Fruit fly (Drosophila melanogaster) whole organism, embryonic: ENCODE data around the gene Smox.

ENCODE experiments used
- Aef1 ChIP-seq: fragments of 200-800 bp; sonication (Bioruptor generic); IDR thresholded peaks from 3 replicates; pipeline ENCODE4 v1.3.6; 2022; ENCODE audit warnings: missing biosample characterization, missing genetic modification characterization
- C15 ChIP-seq: fragments of 200-800 bp; sonication (Bioruptor generic); IDR thresholded peaks from 3 replicates; pipeline ENCODE4 v1.3.6; 2022; ENCODE audit warnings: missing biosample characterization, missing genetic modification characterization
- CG10543 ChIP-seq: fragments of 200-800 bp; sonication (Bioruptor generic); optimal IDR thresholded peaks from 3 replicates; lab custom pipeline; 2017; ENCODE audit warnings: missing biosample characterization, mild to moderate bottlenecking, missing genetic modification characterization, moderate library complexity
- CG11093 ChIP-seq: fragments of 200-800 bp; sonication (Bioruptor generic); IDR thresholded peaks from 3 replicates; pipeline ENCODE4 v1.3.6; 2022; ENCODE audit warnings: missing biosample characterization, missing genetic modification characterization
- CG11560 ChIP-seq: fragments of 200-800 bp; sonication (Bioruptor generic); IDR thresholded peaks from 3 replicates; pipeline ENCODE4 v1.3.6; 2022; ENCODE audit warnings: missing biosample characterization, missing genetic modification characterization
- CG12769 ChIP-seq: fragments of 200-800 bp; sonication (Bioruptor generic); optimal IDR thresholded peaks from 2 replicates; lab custom pipeline; 2019; ENCODE audit warnings: missing biosample characterization, mild to moderate bottlenecking, missing genetic modification characterization, moderate library complexity
- CG13123 ChIP-seq: fragments of 200-800 bp; sonication (Bioruptor generic); optimal IDR thresholded peaks from 2 replicates; lab custom pipeline; 2016; ENCODE audit warnings: missing biosample characterization, missing genetic modification characterization
- CG13894 ChIP-seq: fragments of 200-800 bp; sonication (Bioruptor generic); optimal IDR thresholded peaks from 3 replicates; lab custom pipeline; 2018; ENCODE audit warnings: missing biosample characterization, mild to moderate bottlenecking, missing genetic modification characterization, moderate library complexity
- CG16779 ChIP-seq: fragments of 200-800 bp; sonication (Bioruptor generic); IDR thresholded peaks from 2 replicates; pipeline ENCODE4 v1.3.6; 2022; ENCODE audit warnings: missing biosample characterization, missing genetic modification characterization
- CG1832 ChIP-seq: fragments of 200-800 bp; sonication (Bioruptor generic); optimal IDR thresholded peaks from 2 replicates; lab custom pipeline; 2017; ENCODE audit warnings: missing biosample characterization, mild to moderate bottlenecking, missing genetic modification characterization, inconsistent platforms
- CG18619 ChIP-seq: fragments of 200-800 bp; sonication (Bioruptor generic); optimal IDR thresholded peaks from 3 replicates; lab custom pipeline; 2017; ENCODE audit warnings: missing biosample characterization, mild to moderate bottlenecking, missing genetic modification characterization
- CG3163 ChIP-seq: fragments of 200-800 bp; sonication (Bioruptor generic); optimal IDR thresholded peaks from 3 replicates; lab custom pipeline; 2016; ENCODE audit warnings: missing biosample characterization, missing genetic modification characterization
- CG42726 ChIP-seq: fragments of 200-800 bp; sonication (Bioruptor generic); IDR thresholded peaks from 2 replicates; pipeline ENCODE4 v1.3.6; 2022; ENCODE audit warnings: missing biosample characterization, missing genetic modification characterization; ENCODE audit not compliant: partially characterized antibody
- CG4707 ChIP-seq: fragments of 200-800 bp; sonication (Bioruptor generic); optimal IDR thresholded peaks from 2 replicates; lab custom pipeline; 2018; ENCODE audit warnings: missing biosample characterization, mild to moderate bottlenecking, missing genetic modification characterization, moderate library complexity
- CG4730 ChIP-seq: fragments of 200-800 bp; sonication (Bioruptor generic); IDR thresholded peaks from 2 replicates; pipeline ENCODE4 v1.3.6; 2022; ENCODE audit warnings: missing biosample characterization, missing genetic modification characterization
- CG7928 ChIP-seq: fragments of 200-800 bp; sonication (Bioruptor generic); optimal IDR thresholded peaks from 2 replicates; lab custom pipeline; 2017; ENCODE audit warnings: missing biosample characterization, mild to moderate bottlenecking, missing genetic modification characterization
- CG8478 ChIP-seq: fragments of >200 bp; optimal IDR thresholded peaks from 2 replicates; lab custom pipeline; 2018
- CG9797 ChIP-seq: fragments of 200-800 bp; sonication (Bioruptor generic); optimal IDR thresholded peaks from 3 replicates; lab custom pipeline; 2018; ENCODE audit warnings: missing biosample characterization, mild to moderate bottlenecking, missing genetic modification characterization
- Dip3 ChIP-seq: fragments of 200-800 bp; sonication (Bioruptor generic); optimal IDR thresholded peaks from 3 replicates; lab custom pipeline; 2016; ENCODE audit warnings: missing biosample characterization, missing genetic modification characterization
- Dref ChIP-seq: fragments of 200-800 bp; sonication (Bioruptor generic); IDR thresholded peaks from 2 replicates; pipeline ENCODE4 v1.3.6; 2022; ENCODE audit warnings: missing biosample characterization, missing genetic modification characterization
- E2f1 ChIP-seq: fragments of 200-800 bp; sonication (Bioruptor generic); IDR thresholded peaks from 2 replicates; pipeline ENCODE4 v1.3.6; 2022; ENCODE audit warnings: missing biosample characterization, missing genetic modification characterization
- Fer1 ChIP-seq: fragments of 200-800 bp; sonication (Bioruptor generic); optimal IDR thresholded peaks from 2 replicates; lab custom pipeline; 2017; ENCODE audit warnings: missing biosample characterization, mild to moderate bottlenecking, missing genetic modification characterization
- Fer3 ChIP-seq: fragments of 200-800 bp; sonication (Bioruptor generic); optimal IDR thresholded peaks from 2 replicates; lab custom pipeline; 2018; ENCODE audit warnings: missing biosample characterization, mild to moderate bottlenecking, missing genetic modification characterization, moderate library complexity
- HLH4C ChIP-seq: fragments of 200-800 bp; sonication (Bioruptor generic); IDR thresholded peaks from 3 replicates; pipeline ENCODE4 v1.3.6; 2022; ENCODE audit warnings: missing biosample characterization, missing genetic modification characterization; ENCODE audit not compliant: partially characterized antibody
- HLH54F ChIP-seq: fragments of 200-800 bp; sonication (Bioruptor generic); optimal IDR thresholded peaks from 3 replicates; lab custom pipeline; 2016; ENCODE audit warnings: missing biosample characterization, missing genetic modification characterization
- Hmx ChIP-seq: fragments of 200-800 bp; sonication (Bioruptor generic); optimal IDR thresholded peaks from 2 replicates; lab custom pipeline; 2016; ENCODE audit warnings: missing biosample characterization, missing genetic modification characterization
- MBD-R2 ChIP-seq: fragments of 200-800 bp; sonication (Bioruptor generic); IDR thresholded peaks from 2 replicates; pipeline ENCODE4 v1.3.6; 2022; ENCODE audit warnings: missing biosample characterization, missing genetic modification characterization
- Med ChIP-seq: fragments of 200-800 bp; sonication (Bioruptor generic); peaks from one replicate; lab custom pipeline; 2016; ENCODE audit warnings: missing biosample characterization, missing genetic modification characterization, mild to moderate bottlenecking, inconsistent platforms, moderate library complexity
- Nf-YC ChIP-seq: fragments of 200-800 bp; optimal IDR thresholded peaks from 3 replicates; lab custom pipeline; 2019; ENCODE audit warnings: missing biosample characterization, mild to moderate bottlenecking, missing genetic modification characterization, moderate library complexity
- Oaz ChIP-seq: fragments of 200-800 bp; sonication (Bioruptor generic); IDR thresholded peaks from 2 replicates; pipeline ENCODE4 v1.3.6; 2022; ENCODE audit warnings: missing biosample characterization, missing genetic modification characterization
- Sin3A ChIP-seq: fragments of >200 bp; optimal IDR thresholded peaks from 2 replicates; lab custom pipeline; 2018
- Spps ChIP-seq: fragments of 200-800 bp; sonication (Bioruptor generic); optimal IDR thresholded peaks from 2 replicates; lab custom pipeline; 2018; ENCODE audit warnings: missing biosample characterization, mild to moderate bottlenecking, missing genetic modification characterization
- TFAM ChIP-seq: fragments of 200-800 bp; sonication (Bioruptor generic); optimal IDR thresholded peaks from 2 replicates; lab custom pipeline; 2017; ENCODE audit warnings: missing biosample characterization, missing genetic modification characterization, inconsistent platforms
- amos ChIP-seq: fragments of 200-800 bp; sonication (Bioruptor generic); IDR thresholded peaks from 2 replicates; pipeline ENCODE4 v1.3.6; 2022; ENCODE audit warnings: missing biosample characterization, missing genetic modification characterization; ENCODE audit not compliant: partially characterized antibody
- bbx ChIP-seq: fragments of 200-800 bp; sonication (Bioruptor generic); IDR thresholded peaks from 2 replicates; pipeline ENCODE4 v1.3.6; 2022; ENCODE audit warnings: missing biosample characterization, missing genetic modification characterization; ENCODE audit not compliant: partially characterized antibody
- cwo ChIP-seq: fragments of 200-800 bp; sonication (Bioruptor generic); optimal IDR thresholded peaks from 3 replicates; lab custom pipeline; 2017; ENCODE audit warnings: missing biosample characterization, missing genetic modification characterization, mild to moderate bottlenecking, moderate library complexity, missing genetic modification reagents
- dan ChIP-seq: fragments of 200-800 bp; sonication (Bioruptor generic); IDR thresholded peaks from 2 replicates; pipeline ENCODE4 v1.3.6; 2022; ENCODE audit warnings: missing biosample characterization, missing genetic modification characterization
- danr ChIP-seq: fragments of 200-800 bp; sonication (Bioruptor generic); IDR thresholded peaks from 2 replicates; pipeline ENCODE4 v1.3.6; 2022; ENCODE audit warnings: missing biosample characterization, missing genetic modification characterization
- esg ChIP-seq: fragments of 200-800 bp; sonication (Bioruptor generic); conservative IDR thresholded peaks from 2 replicates; pipeline ENCODE4 v1.3.6; 2022; ENCODE audit warnings: missing biosample characterization, missing genetic modification characterization
- fd96Cb ChIP-seq: fragments of 200-800 bp; sonication (Bioruptor generic); optimal IDR thresholded peaks from 2 replicates; lab custom pipeline; 2018; ENCODE audit warnings: missing biosample characterization, mild to moderate bottlenecking, missing genetic modification characterization, moderate library complexity
- gfzf ChIP-seq: fragments of 200-800 bp; sonication (Bioruptor generic); optimal IDR thresholded peaks from 2 replicates; lab custom pipeline; 2016; ENCODE audit warnings: missing biosample characterization, mild to moderate bottlenecking, missing genetic modification characterization, moderate library complexity
- lov ChIP-seq, 2 experiments: fragments of 200-800 bp in 1 of 2; fragments of >200 bp in 1 of 2; sonication (Bioruptor generic) in 1 of 2; IDR thresholded peaks in 1 of 2; optimal IDR thresholded peaks in 1 of 2; 2 replicates in 1 of 2; 3 replicates in 1 of 2; pipeline versions ENCODE4 v1.3.6 to Lab custom; 2017 to 2022; ENCODE audit warnings: missing biosample characterization in 1 of 2, missing genetic modification characterization in 1 of 2
- nerfin-1 ChIP-seq: fragments of 200-800 bp; sonication (Bioruptor generic); optimal IDR thresholded peaks from 3 replicates; lab custom pipeline; 2019; ENCODE audit warnings: missing biosample characterization, mild to moderate bottlenecking, missing genetic modification characterization, moderate library complexity
- org-1 ChIP-seq: fragments of 200-800 bp; sonication (Bioruptor generic); optimal IDR thresholded peaks from 2 replicates; lab custom pipeline; 2017; ENCODE audit warnings: missing biosample characterization, missing genetic modification characterization
- pan ChIP-seq, 4 experiments: fragments of >200 bp in 3 of 4; fragments of 200-800 bp in 1 of 4; sonication (Bioruptor generic) in 1 of 4; optimal IDR thresholded peaks in 3 of 4; IDR thresholded peaks in 1 of 4; 2 replicates each; pipeline versions ENCODE4 v1.3.6 to Lab custom; 2017 to 2022; ENCODE audit warnings: missing biosample characterization in 2 of 4, missing genetic modification characterization in 2 of 4, mixed read lengths in 1 of 4
- pzg ChIP-seq: fragments of 200-800 bp; sonication (Bioruptor generic); optimal IDR thresholded peaks from 3 replicates; lab custom pipeline; 2018; ENCODE audit warnings: missing biosample characterization, mild to moderate bottlenecking, missing genetic modification characterization, moderate library complexity
- ro ChIP-seq: fragments of 200-800 bp; sonication (Bioruptor generic); IDR thresholded peaks from 2 replicates; pipeline ENCODE4 v1.3.6; 2022; ENCODE audit warnings: missing biosample characterization, missing genetic modification characterization
- scrt ChIP-seq: fragments of 200-800 bp; sonication (Bioruptor generic); optimal IDR thresholded peaks from 2 replicates; lab custom pipeline; 2018; ENCODE audit warnings: missing biosample characterization, mild to moderate bottlenecking, missing genetic modification characterization, moderate library complexity
- sim ChIP-seq: fragments of 200-800 bp; sonication (Bioruptor generic); IDR thresholded peaks from 2 replicates; pipeline ENCODE4 v1.3.6; 2022; ENCODE audit warnings: missing biosample characterization, missing genetic modification characterization
- tx ChIP-seq: fragments of 200-800 bp; sonication (Bioruptor generic); optimal IDR thresholded peaks from 2 replicates; lab custom pipeline; 2016; ENCODE audit warnings: missing biosample characterization, missing genetic modification characterization
- unpg ChIP-seq: fragments of 200-800 bp; sonication (Bioruptor generic); optimal IDR thresholded peaks from 3 replicates; lab custom pipeline; 2018; ENCODE audit warnings: missing biosample characterization, mild to moderate bottlenecking, missing genetic modification characterization, moderate library complexity

Smox gene

dm6 chrX:8120939-8121338 is 21.1 kb downstream of the Smox start, which contains the start of gene CG2260 (continued):
- TF ChIP-seq CG11093 (GFP tag; lab: Robert Waterston, UW) (no peak), CG13123 (GFP tag; lab: Kevin White, UChicago) (no peak), fd96Cb (no peak), amos (GFP tag; lab: Robert Waterston, UW) (no peak), CG8478 (lab: Kevin White, UChicago) (no peak), MBD-R2 (peak; percentile 77), CG11560 (tag; lab: Robert Waterston, UW) (no peak), pzg (GFP tag; lab: Kevin White, UChicago) (peak; percentile 70), org-1 (no peak), pan (optimal IDR thresholded peaks at IDR 0.05; lab: Kevin White, UChicago) (no peak), pan (GFP tag; optimal IDR thresholded peaks at IDR 0.05 in 1 of 2, IDR thresholded peaks at IDR 0.05 in 1 of 2) (no peak), cwo (peak; percentile 49), Oaz (GFP tag; lab: Robert Waterston, UW) (no peak), TFAM (GFP tag; lab: Kevin White, UChicago) (no peak), Hmx (GFP tag; lab: Kevin White, UChicago) (no peak), Med (peak; percentile 41), CG16779 (GFP tag; lab: Robert Waterston, UW) (no peak), Dref (GFP tag; lab: Robert Waterston, UW) (no peak), dan (GFP tag; lab: Robert Waterston, UW) (no peak), ro (GFP tag; lab: Robert Waterston, UW) (no peak), HLH54F (GFP tag; lab: Kevin White, UChicago) (no peak), CG7928 (GFP tag; lab: Kevin White, UChicago) (no peak), unpg (no peak), CG3163 (GFP tag; lab: Kevin White, UChicago) (no peak), E2f1 (GFP tag; lab: Robert Waterston, UW) (no peak), HLH4C (no peak), Aef1 (GFP tag; lab: Robert Waterston, UW) (no peak), danr (GFP tag; lab: Robert Waterston, UW) (no peak), gfzf (peak; percentile 78), CG9797 (peak; percentile 74), CG4707 (GFP tag; lab: Kevin White, UChicago) (no peak), bbx (GFP tag; lab: Robert Waterston, UW) (no peak), CG42726 (GFP tag; lab: Robert Waterston, UW) (no peak), tx (GFP tag; lab: Kevin White, UChicago) (no peak), scrt (GFP tag; lab: Kevin White, UChicago) (peak; percentile 20), Fer3 (tag; lab: Kevin White, UChicago) (no peak), nerfin-1 (no peak), Dip3 (GFP tag; lab: Kevin White, UChicago) (no peak), CG1832 (GFP tag; lab: Kevin White, UChicago) (no peak), Sin3A (lab: Kevin White, UChicago) (peak; percentile 8), CG10543 (no peak), C15 (GFP tag; lab: Robert Waterston, UW) (no peak), CG4730 (GFP tag; lab: Robert Waterston, UW) (no peak), CG12769 (no peak), Nf-YC (no peak), sim (GFP tag; lab: Robert Waterston, UW) (no peak), esg (GFP tag; lab: Robert Waterston, UW) (no peak), Fer1 (GFP tag; lab: Kevin White, UChicago) (no peak), lov (optimal IDR thresholded peaks at IDR 0.05; lab: Kevin White, UChicago) (no peak), lov (GFP tag; IDR thresholded peaks at IDR 0.05; lab: Robert Waterston, UW) (no peak), Spps (tag; lab: Kevin White, UChicago) (no peak), CG18619 (GFP tag; lab: Kevin White, UChicago) (no peak), CG13894 (tag; lab: Kevin White, UChicago) (no peak)
